Worm (Caenorhabditis elegans) whole organism, L3 larva: ENCODE data around the gene F31D4.8.

Experiments used
- R02D3.7 ChIP-seq: fragments of 150-350 bp; optimal IDR thresholded peaks from 2 replicates; lab custom pipeline; 2014; ENCODE audit warnings: missing biosample characterization, missing genetic modification characterization
- ZK546.5 ChIP-seq: sonication (generic microtip); optimal IDR thresholded peaks from 2 replicates; lab custom pipeline; 2017; ENCODE audit warnings: missing biosample characterization, missing genetic modification characterization
- ceh-28 ChIP-seq: fragments of 150-350 bp; optimal IDR thresholded peaks from 2 replicates; lab custom pipeline; 2014; ENCODE audit warnings: missing biosample characterization, missing genetic modification reagents, missing genetic modification characterization
- ceh-82 ChIP-seq: fragments of 150-350 bp; optimal IDR thresholded peaks from 2 replicates; lab custom pipeline; 2014; ENCODE audit warnings: missing biosample characterization, missing genetic modification characterization
- ceh-9 ChIP-seq: sonication (generic microtip); optimal IDR thresholded peaks from 2 replicates; lab custom pipeline; 2018; ENCODE audit warnings: missing biosample characterization, missing genetic modification characterization
- daf-12 ChIP-seq: fragments of 150-350 bp; optimal IDR thresholded peaks from 2 replicates; lab custom pipeline; 2014; ENCODE audit warnings: missing biosample characterization, missing genetic modification reagents, missing genetic modification characterization
- egl-27 ChIP-seq: sonication (generic microtip); optimal IDR thresholded peaks from 4 replicates; lab custom pipeline; 2017; ENCODE audit warnings: missing biosample characterization, missing genetic modification reagents, missing genetic modification characterization
- egl-5 ChIP-seq: fragments of 150-350 bp; optimal IDR thresholded peaks from 2 replicates; lab custom pipeline; 2017; ENCODE audit warnings: missing biosample characterization, missing genetic modification reagents, missing genetic modification characterization, inconsistent platforms
- elt-1 ChIP-seq: fragments of 150-350 bp; optimal IDR thresholded peaks from 2 replicates; lab custom pipeline; 2014; ENCODE audit warnings: missing biosample characterization, missing genetic modification characterization
- elt-2 ChIP-seq: sonication (generic microtip); optimal IDR thresholded peaks from 2 replicates; lab custom pipeline; 2016; ENCODE audit warnings: missing genetic modification reagents, mild to moderate bottlenecking, missing genetic modification characterization, missing compliant biosample characterization
- eor-1 ChIP-seq, 2 experiments: fragments of 150-350 bp; optimal IDR thresholded peaks; 2 replicates each; lab custom pipeline; 2014 to 2018; ENCODE audit warnings: missing biosample characterization in 2 of 2, missing genetic modification characterization in 2 of 2
- fkh-2 ChIP-seq: fragments of 150-350 bp; optimal IDR thresholded peaks from 2 replicates; lab custom pipeline; 2014; ENCODE audit warnings: missing biosample characterization, missing genetic modification reagents, missing genetic modification characterization
- fos-1 ChIP-seq: fragments of 150-350 bp; optimal IDR thresholded peaks from 2 replicates; lab custom pipeline; 2014; ENCODE audit warnings: missing biosample characterization, missing genetic modification characterization
- hmg-11 ChIP-seq: sonication (generic microtip); optimal IDR thresholded peaks from 2 replicates; lab custom pipeline; 2016; ENCODE audit warnings: missing genetic modification characterization, missing compliant biosample characterization
- lin-15B ChIP-seq: fragments of 150-350 bp; optimal IDR thresholded peaks from 2 replicates; lab custom pipeline; 2014; ENCODE audit warnings: missing biosample characterization, missing genetic modification characterization
- lin-39 ChIP-seq: fragments of 150-350 bp; optimal IDR thresholded peaks from 2 replicates; lab custom pipeline; 2018; ENCODE audit warnings: missing biosample characterization, missing genetic modification reagents, missing genetic modification characterization
- mdl-1 ChIP-seq: fragments of 150-350 bp; optimal IDR thresholded peaks from 2 replicates; lab custom pipeline; 2014; ENCODE audit warnings: missing biosample characterization, missing genetic modification characterization
- nfya-1 ChIP-seq: sonication (generic microtip); optimal IDR thresholded peaks from 2 replicates; lab custom pipeline; 2017; ENCODE audit warnings: missing genetic modification characterization, mild to moderate bottlenecking, missing compliant biosample characterization, antibody characterized with exemption, moderate library complexity; ENCODE audit not compliant: insufficient read depth
- nhr-23 ChIP-seq: fragments of 150-350 bp; optimal IDR thresholded peaks from 2 replicates; lab custom pipeline; 2014; ENCODE audit warnings: missing biosample characterization, missing genetic modification reagents, missing genetic modification characterization
- nhr-25 ChIP-seq: sonication (generic microtip); optimal IDR thresholded peaks from 2 replicates; lab custom pipeline; 2017; ENCODE audit warnings: missing biosample characterization, missing genetic modification characterization
- nhr-43 ChIP-seq: sonication (generic microtip); optimal IDR thresholded peaks from 2 replicates; lab custom pipeline; 2016; ENCODE audit warnings: mild to moderate bottlenecking, missing genetic modification characterization, missing compliant biosample characterization; ENCODE audit not compliant: poor library complexity, severe bottlenecking
- nhr-76 ChIP-seq: fragments of 150-350 bp; sonication (generic microtip); optimal IDR thresholded peaks from 5 replicates; lab custom pipeline; 2014; ENCODE audit warnings: missing biosample characterization, missing genetic modification characterization
- nhr-77 ChIP-seq: fragments of 150-350 bp; optimal IDR thresholded peaks from 2 replicates; lab custom pipeline; 2014; ENCODE audit warnings: missing biosample characterization, missing genetic modification characterization
- pqm-1 ChIP-seq: fragments of 150-350 bp; optimal IDR thresholded peaks from 2 replicates; lab custom pipeline; 2017; ENCODE audit warnings: missing biosample characterization, missing genetic modification characterization, inconsistent platforms
- sea-2 ChIP-seq: fragments of 150-350 bp; sonication (generic microtip); optimal IDR thresholded peaks from 4 replicates; lab custom pipeline; 2014; ENCODE audit warnings: missing biosample characterization, missing genetic modification reagents, missing genetic modification characterization
- snpc-4 ChIP-seq: fragments of 150-350 bp; optimal IDR thresholded peaks from 2 replicates; lab custom pipeline; 2014; ENCODE audit warnings: missing biosample characterization, missing genetic modification characterization
- tbx-2 ChIP-seq: sonication (generic microtip); optimal IDR thresholded peaks from 2 replicates; lab custom pipeline; 2016; ENCODE audit warnings: mild to moderate bottlenecking, missing genetic modification characterization, missing compliant biosample characterization
- unc-39 ChIP-seq: sonication (generic microtip); optimal IDR thresholded peaks from 4 replicates; lab custom pipeline; 2017; ENCODE audit warnings: missing biosample characterization, missing genetic modification characterization
- unc-62 ChIP-seq: fragments of 150-350 bp; sonication (generic microtip); optimal IDR thresholded peaks from 4 replicates; lab custom pipeline; 2014; ENCODE audit warnings: missing biosample characterization, missing genetic modification reagents, missing genetic modification characterization
- zag-1 ChIP-seq: fragments of 150-350 bp; optimal IDR thresholded peaks from 2 replicates; lab custom pipeline; 2014; ENCODE audit warnings: missing biosample characterization, missing genetic modification characterization
- ztf-4 ChIP-seq: fragments of 150-350 bp; optimal IDR thresholded peaks from 2 replicates; lab custom pipeline; 2014; ENCODE audit warnings: missing biosample characterization, missing genetic modification characterization

Gene F31D4.8

DNA sequence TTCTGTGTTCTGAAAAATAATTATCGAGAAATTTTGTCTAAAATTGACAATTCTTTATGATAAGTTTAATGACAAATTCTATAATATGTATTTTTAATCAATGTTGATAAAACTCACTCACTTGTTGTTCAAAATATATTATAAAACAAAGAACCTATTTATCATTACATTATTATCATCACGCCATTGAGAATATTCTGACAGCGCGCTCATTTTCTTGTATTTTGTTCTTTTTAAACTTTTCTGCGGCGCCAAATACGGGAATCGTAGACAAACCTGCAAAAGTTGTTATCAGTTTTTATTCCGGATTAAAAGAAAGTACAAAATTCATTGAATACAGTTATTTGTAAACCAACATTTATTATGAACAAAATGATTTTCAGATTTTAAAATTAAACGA lies 1.8 kb downstream of the F31D4.8 start:
- TF ChIP-seq eor-1 (tag; optimal IDR thresholded peaks at IDR 0.05; lab: Kevin White, UChicago) = no peak
- peak; percentile 81 for TF ChIP-seq elt-2 (tag; lab: Kevin White, UChicago)
- no peak for TF ChIP-seq nhr-23
- TF ChIP-seq unc-39 = no peak
- no peak for TF ChIP-seq nhr-77 (tag; lab: Kevin White, UChicago)
- TF ChIP-seq pqm-1 (tag; lab: Kevin White, UChicago) = peak; percentile 39
- TF ChIP-seq ceh-28 = no peak
- TF ChIP-seq zag-1 = no peak
- no peak for TF ChIP-seq mdl-1 (tag; lab: Kevin White, UChicago)
- no peak for TF ChIP-seq ceh-9 (tag; lab: Kevin White, UChicago)
- no peak for TF ChIP-seq daf-12
- no peak for TF ChIP-seq ztf-4 (tag; lab: Kevin White, UChicago)
- no peak for TF ChIP-seq nhr-76
- no peak for TF ChIP-seq ZK546.5 (tag; lab: Kevin White, UChicago)
- TF ChIP-seq ceh-82 = no peak

DNA sequence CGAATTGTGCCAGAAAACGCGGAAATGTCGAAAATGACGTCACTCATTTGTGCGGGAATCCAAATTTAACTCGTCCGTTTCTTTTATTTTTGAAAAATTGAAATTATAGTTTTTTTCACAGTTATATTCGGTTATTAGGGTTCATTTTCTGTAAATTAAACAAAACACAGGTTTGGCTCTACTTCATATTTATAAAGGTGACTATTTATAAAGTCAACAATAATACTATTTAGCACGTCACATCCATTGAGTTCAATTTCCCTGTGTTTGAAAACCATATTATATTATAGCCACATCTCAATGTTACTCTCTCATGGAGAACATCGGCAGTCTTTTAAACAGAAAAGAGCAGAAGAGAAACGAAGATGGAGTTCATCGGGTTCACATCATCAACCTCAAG lies 5.5 kb downstream of the F31D4.8 start, which contains the start of gene twk-35:
TSS of gene twk-35 (plus strand) at position 301 of the 400 bp plus-strand sequence.
- TF ChIP-seq fos-1 (tag; lab: Kevin White, UChicago) (no peak), sea-2 (GFP tag; lab: Kevin White, UChicago) (no peak), lin-15B (tag; lab: Kevin White, UChicago) (no peak), nhr-76 (no peak), R02D3.7 (tag; lab: Kevin White, UChicago) (no peak), ceh-82 (no peak), nhr-25 (tag; lab: Kevin White, UChicago) (no peak), tbx-2 (no peak)

DNA sequence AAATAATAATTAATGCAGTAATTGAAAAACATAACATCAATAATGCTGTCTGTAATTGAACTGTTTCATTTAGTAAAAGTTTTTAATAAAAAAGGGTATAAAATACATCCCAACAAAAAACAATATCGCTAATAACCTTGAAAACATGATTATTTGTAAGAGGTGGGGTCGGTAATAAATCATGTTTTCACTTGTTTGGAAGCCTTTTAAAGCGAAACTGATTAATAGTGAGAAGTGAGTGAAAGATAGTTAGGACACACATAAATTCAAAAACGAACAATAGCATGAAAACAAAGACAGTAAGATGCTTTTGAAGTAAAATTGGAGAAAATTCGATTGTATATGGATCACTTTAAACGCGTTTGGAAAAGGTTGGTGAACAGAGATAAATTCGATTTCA lies 7.1 kb downstream of the F31D4.8 start, which contains the start of gene try-4:
TSS of gene try-4 (minus strand) at position 74 of the 400 bp plus-strand sequence.
- TF ChIP-seq daf-12 = no peak
- no peak for TF ChIP-seq elt-1 (tag; lab: Kevin White, UChicago)
- peak; percentile 55 for TF ChIP-seq nhr-25 (tag; lab: Kevin White, UChicago)
- no peak for TF ChIP-seq unc-62 (GFP tag; lab: Kevin White, UChicago)
- no peak for TF ChIP-seq nhr-23

DNA sequence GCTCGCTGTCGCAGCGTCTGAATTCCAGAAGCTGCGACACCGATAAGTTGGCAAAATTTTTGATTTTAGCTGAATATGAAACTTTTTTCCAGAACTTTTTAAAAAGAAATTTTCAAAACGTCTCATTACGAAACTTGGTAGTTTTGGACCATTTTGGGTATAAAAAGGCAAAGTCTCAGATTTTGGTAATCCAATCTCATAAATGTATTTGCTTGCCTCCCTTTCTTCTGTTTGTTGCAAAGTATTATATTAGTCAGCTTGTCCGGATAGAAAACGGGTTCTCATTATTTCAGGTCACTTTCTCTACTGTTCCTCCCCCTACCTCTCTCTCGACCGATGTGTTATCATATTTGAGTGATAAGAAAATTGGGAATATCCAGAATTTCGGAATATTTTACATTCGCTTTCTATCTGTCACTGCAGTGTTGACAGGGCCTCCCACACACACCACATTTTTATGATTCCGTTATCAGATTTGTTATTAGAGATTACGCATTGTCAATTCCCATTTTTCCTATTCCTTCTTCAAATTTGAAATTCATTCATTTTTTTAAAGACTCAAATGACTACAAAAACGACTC lies 14.6 kb downstream of the F31D4.8 start, which contains the start of gene F31D4.5:
TSS of gene F31D4.5 (plus strand) at position 491 of the 581 bp plus-strand sequence.
- TF ChIP-seq egl-27 (tag; lab: Kevin White, UChicago) = no peak
- TF ChIP-seq elt-2 (tag; lab: Kevin White, UChicago) = peak; percentile 44
- no peak for TF ChIP-seq pqm-1 (tag; lab: Kevin White, UChicago)
- TF ChIP-seq fkh-2 (tag; lab: Kevin White, UChicago) = no peak
- TF ChIP-seq ztf-4 (tag; lab: Kevin White, UChicago) = no peak
- no peak for TF ChIP-seq ceh-9 (tag; lab: Kevin White, UChicago)

DNA sequence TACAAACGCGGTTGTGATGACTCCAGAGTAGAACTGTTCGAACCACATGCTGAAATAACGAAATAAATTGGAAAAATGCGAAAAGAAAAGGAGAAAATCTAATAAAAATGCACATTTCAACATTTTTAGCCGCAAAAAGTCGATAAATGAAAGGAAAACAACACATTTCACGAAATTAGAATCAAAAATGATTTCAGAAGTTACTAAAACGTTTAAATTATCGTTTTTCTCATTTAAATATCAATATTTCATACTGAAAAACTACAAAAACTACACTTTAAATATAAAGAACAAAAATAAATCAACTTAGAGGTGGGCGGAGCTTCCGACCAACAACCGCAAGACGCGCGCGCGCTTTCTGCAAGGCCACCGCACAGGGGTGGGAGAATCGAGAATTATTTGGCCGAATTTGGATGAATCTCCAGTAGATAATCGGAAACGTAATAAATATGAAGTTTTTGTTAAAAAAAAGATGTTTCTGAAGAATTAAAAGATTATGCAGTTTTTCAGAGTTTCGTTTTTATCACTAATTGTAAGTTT lies 16.3 kb downstream of the F31D4.8 start, which contains the start of gene ndua-1:
TSS of gene ndua-1 (minus strand) at position 51 of the 540 bp plus-strand sequence.
- TF ChIP-seq nfya-1 = peak; percentile 59
- TF ChIP-seq ceh-9 (tag; lab: Kevin White, UChicago) = no peak
- peak; percentile 85 for TF ChIP-seq hmg-11 (tag; lab: Kevin White, UChicago)
- TF ChIP-seq nhr-76 = no peak
- peak; percentile 13 for TF ChIP-seq lin-39 (tag; lab: Kevin White, UChicago)
- TF ChIP-seq nhr-23 = peak; percentile 52
- TF ChIP-seq R02D3.7 (tag; lab: Kevin White, UChicago) = no peak
- TF ChIP-seq snpc-4 (tag; lab: Kevin White, UChicago) = peak; percentile 45
- TF ChIP-seq nhr-43 (tag; lab: Kevin White, UChicago) = peak; percentile 65

DNA sequence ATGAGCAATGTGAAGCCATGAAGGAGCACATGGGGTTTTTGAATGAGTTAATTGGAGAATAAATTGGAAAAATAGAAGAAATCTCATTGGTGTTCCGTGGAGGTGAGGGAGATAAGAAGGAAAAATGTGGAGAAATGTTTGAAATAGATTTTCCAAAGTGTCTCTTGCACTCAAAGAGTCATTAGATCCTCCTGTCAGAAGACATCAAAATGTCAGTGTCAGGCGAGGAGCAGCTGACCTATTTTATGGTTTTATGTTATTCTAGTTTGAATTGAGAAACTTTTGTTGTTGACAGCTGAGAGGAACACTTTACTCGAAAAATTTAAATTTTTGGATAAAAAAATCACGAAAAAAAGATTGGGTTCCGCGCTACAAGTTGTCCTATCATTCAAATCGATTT lies 17.6 kb downstream of the F31D4.8 start, which contains the start of gene clec-264:
TSS of gene clec-264 (minus strand) at position 122 of the 400 bp plus-strand sequence.
- no peak for TF ChIP-seq tbx-2
- TF ChIP-seq egl-5 (tag; lab: Kevin White, UChicago) = peak; percentile 14
